Worm (Caenorhabditis elegans) whole organism, mixed stage, embryonic: ENCODE measurements around the gene F36H9.10.

ENCODE experiments used
- M03D4.4 ChIP-seq: sonication (generic microtip); optimal IDR thresholded peaks from 2 replicates; lab custom pipeline; 2017; ENCODE audit warnings: mild to moderate bottlenecking, missing genetic modification characterization, missing compliant biosample characterization
- bed-3 ChIP-seq: fragments of 200-800 bp; sonication (Bioruptor generic); optimal IDR thresholded peaks from 3 replicates; lab custom pipeline; 2018; ENCODE audit warnings: mild to moderate bottlenecking, missing genetic modification characterization, moderate library complexity, missing compliant biosample characterization
- blmp-1 ChIP-seq: fragments of 150-350 bp; optimal IDR thresholded peaks from 2 replicates; lab custom pipeline; 2014; ENCODE audit warnings: missing biosample characterization, missing genetic modification characterization
- ceh-39 ChIP-seq: fragments of 150-350 bp; optimal IDR thresholded peaks from 2 replicates; lab custom pipeline; 2014; ENCODE audit warnings: missing biosample characterization, missing genetic modification characterization
- ceh-83 ChIP-seq: fragments of 200-800 bp; sonication (Bioruptor generic); optimal IDR thresholded peaks from 2 replicates; lab custom pipeline; 2018; ENCODE audit warnings: mild to moderate bottlenecking, missing genetic modification characterization, missing compliant biosample characterization
- ces-1 ChIP-seq: fragments of 150-350 bp; optimal IDR thresholded peaks from 2 replicates; lab custom pipeline; 2014; ENCODE audit warnings: missing biosample characterization, missing genetic modification reagents, missing genetic modification characterization
- cnd-1 ChIP-seq: fragments of 200-800 bp; sonication (Bioruptor generic); optimal IDR thresholded peaks from 2 replicates; lab custom pipeline; 2018; ENCODE audit warnings: mild to moderate bottlenecking, missing genetic modification characterization, missing compliant biosample characterization
- drap-1 ChIP-seq: fragments of 200-800 bp; sonication (Bioruptor generic); optimal IDR thresholded peaks from 3 replicates; lab custom pipeline; 2018; ENCODE audit warnings: mild to moderate bottlenecking, missing genetic modification characterization, missing compliant biosample characterization
- elt-1 ChIP-seq: sonication (generic microtip); optimal IDR thresholded peaks from 2 replicates; lab custom pipeline; 2017; ENCODE audit warnings: missing genetic modification characterization, mild to moderate bottlenecking, missing compliant biosample characterization, antibody characterized with exemption, moderate library complexity, borderline replicate concordance; ENCODE audit not compliant: insufficient read depth
- elt-3 ChIP-seq: fragments of 150-350 bp; optimal IDR thresholded peaks from 2 replicates; lab custom pipeline; 2014; ENCODE audit warnings: missing biosample characterization, missing genetic modification characterization
- flh-1 ChIP-seq: fragments of 200-800 bp; sonication (Bioruptor generic); optimal IDR thresholded peaks from 2 replicates; lab custom pipeline; 2018; ENCODE audit warnings: mild to moderate bottlenecking, missing genetic modification characterization, moderate library complexity, missing compliant biosample characterization
- ham-2 ChIP-seq: fragments of 200-800 bp; sonication (Bioruptor generic); optimal IDR thresholded peaks from 2 replicates; lab custom pipeline; 2018; ENCODE audit warnings: mild to moderate bottlenecking, missing genetic modification characterization, missing compliant biosample characterization
- lin-13 ChIP-seq: fragments of 150-350 bp; optimal IDR thresholded peaks from 2 replicates; lab custom pipeline; 2014; ENCODE audit warnings: missing biosample characterization, missing genetic modification characterization
- lin-32 ChIP-seq: fragments of 200-800 bp; sonication (Bioruptor generic); optimal IDR thresholded peaks from 2 replicates; lab custom pipeline; 2018; ENCODE audit warnings: mild to moderate bottlenecking, missing genetic modification characterization, missing compliant biosample characterization
- lsy-2 ChIP-seq: fragments of 150-350 bp; optimal IDR thresholded peaks from 2 replicates; lab custom pipeline; 2014; ENCODE audit warnings: missing biosample characterization, missing genetic modification characterization
- mab-5 ChIP-seq: fragments of 150-350 bp; optimal IDR thresholded peaks from 2 replicates; lab custom pipeline; 2014; ENCODE audit warnings: missing biosample characterization, missing genetic modification characterization
- mep-1 ChIP-seq: fragments of 150-350 bp; optimal IDR thresholded peaks from 2 replicates; lab custom pipeline; 2017; ENCODE audit warnings: missing biosample characterization, missing genetic modification reagents, missing genetic modification characterization, inconsistent platforms
- mls-2 ChIP-seq: sonication (generic microtip); optimal IDR thresholded peaks from 2 replicates; lab custom pipeline; 2016; ENCODE audit warnings: mild to moderate bottlenecking, missing genetic modification characterization, moderate library complexity, missing compliant biosample characterization
- nhr-2 ChIP-seq: fragments of 150-350 bp; optimal IDR thresholded peaks from 2 replicates; lab custom pipeline; 2014; ENCODE audit warnings: missing biosample characterization, missing genetic modification characterization
- nhr-237 ChIP-seq: fragments of 150-350 bp; optimal IDR thresholded peaks from 2 replicates; lab custom pipeline; 2014; ENCODE audit warnings: missing biosample characterization, missing genetic modification characterization
- nhr-28 ChIP-seq: fragments of 150-350 bp; optimal IDR thresholded peaks from 2 replicates; lab custom pipeline; 2014; ENCODE audit warnings: missing biosample characterization, missing genetic modification characterization
- nhr-76 ChIP-seq: sonication (generic microtip); optimal IDR thresholded peaks from 2 replicates; lab custom pipeline; 2017; ENCODE audit warnings: missing biosample characterization, missing genetic modification characterization
- pha-4 ChIP-seq: fragments of 150-350 bp; optimal IDR thresholded peaks from 2 replicates; lab custom pipeline; 2018; ENCODE audit warnings: missing biosample characterization, missing genetic modification reagents, missing genetic modification characterization
- sem-2 ChIP-seq: fragments of 200-800 bp; sonication (Bioruptor generic); optimal IDR thresholded peaks from 2 replicates; lab custom pipeline; 2018; ENCODE audit warnings: mild to moderate bottlenecking, missing genetic modification characterization, missing compliant biosample characterization
- snpc-4 ChIP-seq: fragments of 150-350 bp; optimal IDR thresholded peaks from 2 replicates; lab custom pipeline; 2014; ENCODE audit warnings: missing biosample characterization, missing genetic modification characterization
- sptf-1 ChIP-seq: sonication (generic microtip); optimal IDR thresholded peaks from 2 replicates; lab custom pipeline; 2017; ENCODE audit warnings: mild to moderate bottlenecking, missing genetic modification characterization, moderate library complexity, missing compliant biosample characterization
- tbx-8 ChIP-seq: fragments of 200-800 bp; sonication (Bioruptor generic); optimal IDR thresholded peaks from 2 replicates; lab custom pipeline; 2018; ENCODE audit warnings: mild to moderate bottlenecking, missing genetic modification characterization, moderate library complexity, missing compliant biosample characterization
- unc-120 ChIP-seq: sonication (generic microtip); optimal IDR thresholded peaks from 2 replicates; lab custom pipeline; 2017; ENCODE audit warnings: missing genetic modification characterization, missing compliant biosample characterization; ENCODE audit not compliant: poor library complexity, severe bottlenecking
- unc-39 ChIP-seq: fragments of 150-350 bp; optimal IDR thresholded peaks from 2 replicates; lab custom pipeline; 2014; ENCODE audit warnings: missing biosample characterization, missing genetic modification characterization
- unc-62 ChIP-seq: fragments of 150-350 bp; optimal IDR thresholded peaks from 2 replicates; lab custom pipeline; 2014; ENCODE audit warnings: missing biosample characterization, missing genetic modification reagents, missing genetic modification characterization
- ztf-11 ChIP-seq: fragments of 150-350 bp; optimal IDR thresholded peaks from 2 replicates; lab custom pipeline; 2014; ENCODE audit warnings: missing biosample characterization, missing genetic modification characterization

F36H9.10 gene

ce11 chrV:1804034-1804542 lies 6.1 kb downstream of the F36H9.10 start:
- TF ChIP-seq sem-2 (no peak), unc-120 (tag; lab: Kevin White, UChicago) (no peak), unc-39 (no peak), lsy-2 (tag; lab: Kevin White, UChicago) (no peak), ces-1 (GFP tag; lab: Kevin White, UChicago) (no peak), blmp-1 (no peak), sptf-1 (tag; lab: Kevin White, UChicago) (no peak), ceh-83 (GFP tag; lab: Kevin White, UChicago) (no peak), elt-1 (tag; lab: Kevin White, UChicago) (no peak), tbx-8 (GFP tag; lab: Kevin White, UChicago) (no peak), flh-1 (GFP tag; lab: Kevin White, UChicago) (no peak), bed-3 (GFP tag; lab: Kevin White, UChicago) (no peak), unc-62 (GFP tag; lab: Kevin White, UChicago) (no peak)

DNA sequence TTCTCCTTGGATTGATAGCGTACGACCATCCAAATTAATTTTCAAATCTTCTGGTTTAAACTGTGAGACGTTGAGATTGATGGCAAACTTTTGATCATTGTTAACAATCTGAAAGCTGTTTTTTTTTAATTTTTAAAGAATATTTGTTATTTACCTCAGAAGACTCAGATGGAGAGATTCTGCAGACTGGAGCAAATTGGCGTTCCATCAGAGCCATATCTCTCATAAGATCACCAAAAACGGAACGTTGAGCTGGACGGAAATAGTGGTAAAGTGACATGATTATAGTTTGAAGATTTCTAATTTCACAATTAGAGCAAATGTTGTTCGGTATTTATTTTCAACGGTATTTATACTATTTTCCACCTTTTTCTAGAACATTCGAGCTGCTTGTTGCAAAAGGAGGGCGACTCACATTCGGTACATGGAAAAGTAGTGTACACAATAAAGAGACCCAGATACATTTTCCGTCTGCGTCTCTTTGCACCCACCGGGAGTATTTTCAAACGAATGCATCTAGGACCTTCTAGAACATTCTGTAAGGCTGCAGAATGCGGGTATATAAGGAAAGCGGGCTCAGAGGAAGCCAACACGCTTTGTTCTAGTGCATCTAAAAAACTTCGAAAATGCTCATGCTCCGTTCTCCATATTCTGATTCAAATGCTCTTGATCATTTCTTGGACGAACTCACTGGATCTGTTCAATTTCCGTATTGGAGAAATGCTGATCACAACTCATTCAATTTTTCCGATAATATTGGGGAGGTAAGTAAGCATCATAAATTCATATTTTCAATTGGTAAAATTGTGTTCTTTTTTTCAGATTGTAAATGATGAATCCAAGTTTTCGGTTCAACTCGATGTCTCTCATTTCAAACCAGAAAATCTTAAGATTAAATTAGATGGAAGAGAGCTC lies 6.9 kb downstream of the F36H9.10 start, which contains the start of the genes hsp-16.2 and hsp-16.41:
hsp-16.2 (minus strand) TSS at position 313 of the 915 bp plus-strand sequence.
hsp-16.41 (plus strand) TSS at position 534 of the 915 bp plus-strand sequence.
- TF ChIP-seq ceh-39 (tag; lab: Kevin White, UChicago) = no peak
- peak; percentile 1 for TF ChIP-seq mep-1
- peak; percentile 84 for TF ChIP-seq lin-13 (tag; lab: Kevin White, UChicago)
- peak; percentile 14 for TF ChIP-seq drap-1
- TF ChIP-seq ham-2 (GFP tag; lab: Kevin White, UChicago) = peak; percentile 48
- peak; percentile 65 for TF ChIP-seq unc-120 (tag; lab: Kevin White, UChicago)
- peak; percentile 43 for TF ChIP-seq nhr-2 (tag; lab: Kevin White, UChicago)
- TF ChIP-seq ces-1 (GFP tag; lab: Kevin White, UChicago) = peak; percentile 30
- TF ChIP-seq pha-4 (tag; lab: Kevin White, UChicago) = peak; percentile 56
- TF ChIP-seq elt-3 (tag; lab: Kevin White, UChicago) = no peak
- TF ChIP-seq mls-2 (tag; lab: Kevin White, UChicago) = peak; percentile 46
- TF ChIP-seq, all 35 proteins: peak for 9

DNA sequence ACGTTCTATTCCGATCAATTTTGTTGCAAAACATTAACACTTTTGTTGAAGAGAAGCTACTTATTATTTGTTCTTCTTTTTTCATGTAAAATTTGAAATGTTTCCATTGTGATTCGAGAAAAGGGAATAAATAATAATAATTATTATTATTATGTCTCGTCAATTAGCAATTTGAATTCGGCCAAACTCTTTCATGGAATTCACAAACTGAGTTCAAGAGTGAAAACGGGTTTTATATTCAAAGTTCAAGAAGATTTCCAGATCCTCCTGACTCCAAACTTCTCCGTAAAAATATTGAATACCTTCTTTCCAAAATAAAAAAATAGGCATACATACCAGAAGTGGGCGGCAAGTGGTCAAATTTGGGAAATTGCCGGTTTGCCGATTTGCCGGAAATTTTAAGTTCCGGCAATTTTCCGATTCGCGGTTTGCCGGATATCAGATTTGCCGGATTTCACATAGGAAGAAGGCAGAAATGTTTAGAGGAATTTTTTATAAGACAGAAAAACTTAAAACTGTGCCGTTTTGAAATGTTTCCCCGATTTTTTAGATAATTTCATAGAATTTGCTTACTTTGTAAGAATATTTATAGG lies 7.8 kb downstream of the F36H9.10 start:
- no peak for TF ChIP-seq snpc-4 (tag; lab: Kevin White, UChicago)
- no peak for TF ChIP-seq mep-1
- no peak for TF ChIP-seq nhr-76 (tag; lab: Kevin White, UChicago)
- TF ChIP-seq, all 35 proteins: peak for 0

DNA sequence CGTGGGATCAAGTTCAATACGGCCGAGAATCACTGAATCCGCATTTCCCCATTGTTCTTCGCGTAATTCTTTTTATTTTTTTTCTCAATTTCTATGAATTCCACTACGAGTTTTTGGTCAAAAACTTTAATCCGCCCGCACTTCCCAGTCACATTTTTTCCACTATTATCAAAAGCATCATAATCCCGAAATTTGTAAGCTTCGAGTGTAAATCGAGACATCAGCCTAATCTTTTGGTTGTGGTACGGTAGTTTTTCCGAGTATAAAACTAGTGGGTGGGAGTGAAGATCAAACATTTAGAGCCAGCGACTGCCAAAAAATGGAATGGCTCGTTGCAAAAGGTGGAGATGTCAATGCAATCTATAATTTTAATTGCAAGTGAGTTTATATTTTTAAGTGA lies 9.2 kb downstream of the F36H9.10 start, which contains the start of gene srt-42:
srt-42 (plus strand) TSS at position 301 of the 400 bp plus-strand sequence.
- TF ChIP-seq mab-5 (tag; lab: Kevin White, UChicago) (no peak), ceh-39 (tag; lab: Kevin White, UChicago) (no peak), cnd-1 (tag; lab: Kevin White, UChicago) (no peak), drap-1 (no peak), nhr-28 (tag; lab: Kevin White, UChicago) (no peak), lin-32 (GFP tag; lab: Kevin White, UChicago) (no peak), bed-3 (GFP tag; lab: Kevin White, UChicago) (no peak), blmp-1 (no peak), elt-3 (tag; lab: Kevin White, UChicago) (no peak), lin-13 (tag; lab: Kevin White, UChicago) (no peak), M03D4.4 (no peak), ces-1 (GFP tag; lab: Kevin White, UChicago) (no peak), ztf-11 (no peak), nhr-237 (tag; lab: Kevin White, UChicago) (no peak), mls-2 (tag; lab: Kevin White, UChicago) (no peak)
